Fruit fly (Drosophila melanogaster): ENCODE data around the gene CG33723.

- TF ChIP-seq fd59A (GFP tag; optimal IDR thresholded peaks at IDR 0.05) (no peak), dsx (GFP tag; optimal IDR thresholded peaks at IDR 0.05; ENCODE audit: poor library complexity, severe bottlenecking) (no peak), CG6276 (GFP tag; optimal IDR thresholded peaks at IDR 0.05) (no peak), CG16779 (tag; optimal IDR thresholded peaks at IDR 0.05) (no peak), CG8319 (GFP tag; optimal IDR thresholded peaks at IDR 0.05) (no peak), Ets96B (tag; optimal IDR thresholded peaks at IDR 0.05) (no peak), Gug (GFP tag; IDR thresholded peaks at IDR 0.05) (no peak), fkh (GFP tag; optimal IDR thresholded peaks at IDR 0.05) (peak; percentile 30), fd85E (GFP tag; optimal IDR thresholded peaks at IDR 0.05) (no peak), CG1621 (tag; optimal IDR thresholded peaks at IDR 0.05) (no peak), CG6854 (GFP tag; optimal IDR thresholded peaks at IDR 0.05) (no peak), dac (GFP tag; optimal IDR thresholded peaks at IDR 0.05) (no peak), CG32006 (GFP tag; optimal IDR thresholded peaks at IDR 0.05) (no peak), Lpt (GFP tag; optimal IDR thresholded peaks at IDR 0.05) (no peak)
These were observed 12.4 kb upstream of the CG33723 start for dm6 chr2L:9452959-9453358.
